Worm (Caenorhabditis elegans): ENCODE measurements around the gene C34D4.3.

DNA sequence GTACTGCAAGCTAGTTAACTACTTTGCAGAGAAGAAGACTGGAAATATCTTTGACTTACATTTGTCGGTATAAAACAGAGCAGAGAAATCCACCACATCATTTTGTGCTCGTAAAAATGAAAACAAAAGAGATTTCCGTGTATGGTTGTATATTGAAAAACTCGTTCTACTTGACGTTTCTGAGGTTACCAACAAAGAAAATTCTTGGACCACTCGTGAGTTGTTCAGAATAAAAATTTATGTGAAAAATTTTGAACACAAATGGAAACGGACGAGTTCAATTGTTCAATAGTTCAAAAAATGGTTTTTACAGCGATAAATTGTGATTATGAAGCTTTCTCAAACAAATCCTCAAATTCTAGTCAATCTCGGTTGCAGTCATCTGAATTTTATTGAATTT is 31.1 kb downstream of the C34D4.3 start, which contains the start of gene clec-179:
- TF ChIP-seq mep-1 (tag; optimal IDR thresholded peaks at IDR 0.05) = no peak
- no peak for TF ChIP-seq nhr-237 (tag; optimal IDR thresholded peaks at IDR 0.05)
- no peak for TF ChIP-seq ham-2 (GFP tag; optimal IDR thresholded peaks at IDR 0.05)
- TF ChIP-seq lsy-2 (tag; optimal IDR thresholded peaks at IDR 0.05) = no peak
- no peak for TF ChIP-seq nhr-28 (tag; optimal IDR thresholded peaks at IDR 0.05)
- TF ChIP-seq nhr-76 (tag; optimal IDR thresholded peaks at IDR 0.05) = no peak
- no peak for TF ChIP-seq nhr-12 (tag; optimal IDR thresholded peaks at IDR 0.05)
- no peak for TF ChIP-seq pha-4 (tag; optimal IDR thresholded peaks at IDR 0.05)
- TF ChIP-seq unc-62 (GFP tag; optimal IDR thresholded peaks at IDR 0.05) = no peak
- no peak for TF ChIP-seq nhr-2 (tag; optimal IDR thresholded peaks at IDR 0.05)
